Worm (Caenorhabditis elegans) whole organism, young adult: ENCODE data around the gene fbxc-48.

ENCODE experiments used
- athp-1 ChIP-seq: sonication (generic microtip); optimal IDR thresholded peaks from 2 replicates; lab custom pipeline; 2017; ENCODE audit warnings: mild to moderate bottlenecking, missing genetic modification characterization, missing compliant biosample characterization
- attf-3 ChIP-seq: fragments of 200-800 bp; sonication (Bioruptor generic); conservative IDR thresholded peaks from 2 replicates; pipeline ENCODE4 v1.3.6; 2022; ENCODE audit warnings: missing genetic modification reagents, missing genetic modification characterization, missing compliant biosample characterization
- cebp-2 ChIP-seq: fragments of 200-800 bp; sonication (Bioruptor generic); IDR thresholded peaks from 2 replicates; pipeline ENCODE4 v1.3.6; 2022; ENCODE audit warnings: missing genetic modification characterization, missing compliant biosample characterization

DNA sequence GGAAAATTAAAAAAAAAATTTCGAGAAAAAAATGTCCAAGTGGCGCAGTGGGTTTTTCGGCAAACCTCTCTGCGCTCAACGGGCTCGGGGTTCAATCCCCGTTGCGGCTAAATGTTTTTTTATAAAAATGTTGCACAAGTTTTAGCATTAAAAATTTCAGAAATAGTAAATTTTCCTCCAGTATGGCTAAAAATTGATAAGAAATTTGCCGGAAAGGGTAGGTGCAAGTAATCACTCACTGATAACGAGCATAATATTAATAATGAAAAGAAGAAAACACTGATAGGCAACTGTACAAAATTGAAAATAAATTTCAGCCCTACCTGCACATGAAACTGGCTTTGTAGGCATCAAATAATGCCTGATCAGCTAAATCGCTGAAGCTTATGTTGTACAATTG, 23.7 kb upstream of the fbxc-48 start:
- TF ChIP-seq attf-3 (no peak), athp-1 (tag; lab: Kevin White, UChicago) (no peak), cebp-2 (GFP tag; lab: Robert Waterston, UW) (no peak)
